Fruit fly (Drosophila melanogaster) whole organism, embryonic: ENCODE results near the gene Cyp4d14.

Experiments
- Adf1 ChIP-seq: fragments of 200-800 bp; sonication (Bioruptor generic); IDR thresholded peaks from 2 replicates; pipeline ENCODE4 v1.3.6; 2022; ENCODE audit warnings: missing biosample characterization, missing genetic modification characterization
- B-H2 ChIP-seq: fragments of 200-800 bp; sonication (Bioruptor generic); optimal IDR thresholded peaks from 2 replicates; lab custom pipeline; 2018; ENCODE audit warnings: missing biosample characterization, mild to moderate bottlenecking, missing genetic modification characterization
- CG10366 ChIP-seq: fragments of 200-800 bp; sonication (Bioruptor generic); IDR thresholded peaks from 2 replicates; pipeline ENCODE4 v1.3.6; 2022; ENCODE audit warnings: missing biosample characterization, missing genetic modification characterization
- CG10959 ChIP-seq: fragments of 200-800 bp; sonication (Bioruptor generic); IDR thresholded peaks from 2 replicates; pipeline ENCODE4 v1.3.6; 2022; ENCODE audit warnings: missing biosample characterization, missing genetic modification characterization
- CG11504 ChIP-seq: fragments of 200-800 bp; sonication (Bioruptor generic); optimal IDR thresholded peaks from 3 replicates; lab custom pipeline; 2019; ENCODE audit warnings: missing biosample characterization, mild to moderate bottlenecking, missing genetic modification characterization, moderate library complexity
- CG13287 ChIP-seq: fragments of 200-800 bp; sonication (Bioruptor generic); IDR thresholded peaks from 2 replicates; pipeline ENCODE4 v1.3.6; 2022; ENCODE audit warnings: missing biosample characterization, missing genetic modification characterization; ENCODE audit not compliant: partially characterized antibody
- CG14965 ChIP-seq: fragments of 200-800 bp; sonication (Bioruptor generic); optimal IDR thresholded peaks from 2 replicates; lab custom pipeline; 2016; ENCODE audit warnings: missing biosample characterization, missing genetic modification characterization, borderline replicate concordance
- CG17802 ChIP-seq: fragments of 200-800 bp; sonication (Bioruptor generic); optimal IDR thresholded peaks from 2 replicates; lab custom pipeline; 2018; ENCODE audit warnings: missing biosample characterization, mild to moderate bottlenecking, missing genetic modification characterization, moderate library complexity
- CG2120 ChIP-seq: fragments of 200-800 bp; sonication (Bioruptor generic); optimal IDR thresholded peaks from 3 replicates; lab custom pipeline; 2016; ENCODE audit warnings: missing biosample characterization, missing genetic modification characterization
- CG2875 ChIP-seq: fragments of 200-800 bp; sonication (Bioruptor generic); optimal IDR thresholded peaks from 2 replicates; lab custom pipeline; 2017; ENCODE audit warnings: missing biosample characterization, mild to moderate bottlenecking, missing genetic modification characterization, missing genetic modification reagents
- CG32532 ChIP-seq: fragments of 200-800 bp; sonication (Bioruptor generic); IDR thresholded peaks from 2 replicates; pipeline ENCODE4 v1.3.6; 2022; ENCODE audit warnings: missing biosample characterization, missing genetic modification characterization
- CG6791 ChIP-seq: fragments of 200-800 bp; sonication (Bioruptor generic); IDR thresholded peaks from 3 replicates; pipeline ENCODE4 v1.3.6; 2022; ENCODE audit warnings: missing biosample characterization, missing genetic modification characterization; ENCODE audit not compliant: partially characterized antibody
- CG7357 ChIP-seq: fragments of 200-800 bp; sonication (Bioruptor generic); IDR thresholded peaks from 3 replicates; pipeline ENCODE4 v1.3.6; 2022; ENCODE audit warnings: missing biosample characterization, missing genetic modification characterization
- CG7556 ChIP-seq: fragments of 200-800 bp; sonication (Bioruptor generic); optimal IDR thresholded peaks from 2 replicates; lab custom pipeline; 2017; ENCODE audit warnings: missing biosample characterization, mild to moderate bottlenecking, missing genetic modification characterization
- CG8281 ChIP-seq: fragments of 200-800 bp; sonication (Bioruptor generic); optimal IDR thresholded peaks from 2 replicates; lab custom pipeline; 2018; ENCODE audit warnings: missing biosample characterization, mild to moderate bottlenecking, missing genetic modification characterization, moderate library complexity
- CG8478 ChIP-seq: fragments of >200 bp; optimal IDR thresholded peaks from 2 replicates; lab custom pipeline; 2018
- CG9215 ChIP-seq: fragments of 200-800 bp; sonication (Bioruptor generic); IDR thresholded peaks from 2 replicates; pipeline ENCODE4 v1.3.6; 2022; ENCODE audit warnings: missing biosample characterization, missing genetic modification characterization
- D ChIP-seq, 2 experiments: fragments of 200-800 bp in 1 of 2; fragments of >200 bp in 1 of 2; sonication (Bioruptor generic) in 1 of 2; optimal IDR thresholded peaks; 2 replicates in 1 of 2; 3 replicates in 1 of 2; lab custom pipeline; 2017; ENCODE audit warnings: mild to moderate bottlenecking in 1 of 2, missing biosample characterization in 1 of 2, missing genetic modification characterization in 1 of 2, missing genetic modification reagents in 1 of 2
- Doc3 ChIP-seq: fragments of 200-800 bp; sonication (Bioruptor generic); IDR thresholded peaks from 3 replicates; pipeline ENCODE4 v1.3.6; 2022; ENCODE audit warnings: missing biosample characterization, missing genetic modification characterization; ENCODE audit not compliant: partially characterized antibody
- Dp ChIP-seq: fragments of 200-800 bp; sonication (Bioruptor generic); optimal IDR thresholded peaks from 2 replicates; lab custom pipeline; 2018; ENCODE audit warnings: missing biosample characterization, mild to moderate bottlenecking, missing genetic modification characterization, moderate library complexity
- Elba2 ChIP-seq: fragments of 200-800 bp; sonication (Bioruptor generic); optimal IDR thresholded peaks from 3 replicates; lab custom pipeline; 2016; ENCODE audit warnings: missing biosample characterization, missing genetic modification characterization
- Ets65A ChIP-seq: fragments of 200-800 bp; sonication (Bioruptor generic); peaks from one replicate; lab custom pipeline; 2016; ENCODE audit warnings: missing biosample characterization, missing genetic modification characterization
- Fer1 ChIP-seq: fragments of 200-800 bp; sonication (Bioruptor generic); optimal IDR thresholded peaks from 2 replicates; lab custom pipeline; 2017; ENCODE audit warnings: missing biosample characterization, mild to moderate bottlenecking, missing genetic modification characterization
- H15 ChIP-seq: fragments of 200-800 bp; sonication (Bioruptor generic); IDR thresholded peaks from 3 replicates; pipeline ENCODE4 v1.3.6; 2022; ENCODE audit warnings: missing biosample characterization, missing genetic modification characterization
- H2.0 ChIP-seq: fragments of 200-800 bp; sonication (Bioruptor generic); IDR thresholded peaks from 2 replicates; pipeline ENCODE4 v1.3.6; 2022; ENCODE audit warnings: missing biosample characterization, missing genetic modification characterization
- HLH3B ChIP-seq: fragments of 200-800 bp; sonication (Bioruptor generic); IDR thresholded peaks from 2 replicates; pipeline ENCODE4 v1.3.6; 2022; ENCODE audit warnings: missing biosample characterization, missing genetic modification characterization
- Jarid2 ChIP-seq: fragments of 200-800 bp; sonication (Bioruptor generic); optimal IDR thresholded peaks from 3 replicates; lab custom pipeline; 2017; ENCODE audit warnings: mild to moderate bottlenecking, missing biosample characterization, missing genetic modification reagents, missing genetic modification characterization
- Lpt ChIP-seq: fragments of >200 bp; optimal IDR thresholded peaks from 2 replicates; lab custom pipeline; 2018; ENCODE audit warnings: missing biosample characterization, missing genetic modification characterization
- Med ChIP-seq: fragments of 200-800 bp; sonication (Bioruptor generic); peaks from one replicate; lab custom pipeline; 2016; ENCODE audit warnings: missing biosample characterization, missing genetic modification characterization, mild to moderate bottlenecking, inconsistent platforms, moderate library complexity
- Oli ChIP-seq: fragments of 200-800 bp; sonication (Bioruptor generic); optimal IDR thresholded peaks from 2 replicates; lab custom pipeline; 2018; ENCODE audit warnings: missing biosample characterization, mild to moderate bottlenecking, missing genetic modification characterization, moderate library complexity
- Pdp1 ChIP-seq, 2 experiments: fragments of 200-800 bp; sonication (Bioruptor generic); optimal IDR thresholded peaks; 3 replicates each; lab custom pipeline; 2016; ENCODE audit warnings: missing biosample characterization in 2 of 2, missing genetic modification characterization in 2 of 2, mild to moderate bottlenecking in 1 of 2, moderate library complexity in 1 of 2
- Poxn ChIP-seq: fragments of 200-800 bp; sonication (Bioruptor generic); IDR thresholded peaks from 2 replicates; pipeline ENCODE4 v1.3.6; 2022; ENCODE audit warnings: missing biosample characterization, missing genetic modification characterization
- Ravus ChIP-seq: fragments of 200-800 bp; sonication (Bioruptor generic); IDR thresholded peaks from 2 replicates; pipeline ENCODE4 v1.3.6; 2022; ENCODE audit warnings: missing biosample characterization, missing genetic modification characterization
- Spps ChIP-seq: fragments of 200-800 bp; sonication (Bioruptor generic); optimal IDR thresholded peaks from 2 replicates; lab custom pipeline; 2018; ENCODE audit warnings: missing biosample characterization, mild to moderate bottlenecking, missing genetic modification characterization
- Vsx1 ChIP-seq: fragments of 200-800 bp; sonication (Bioruptor generic); optimal IDR thresholded peaks from 2 replicates; lab custom pipeline; 2017; ENCODE audit warnings: missing biosample characterization, mild to moderate bottlenecking, missing genetic modification characterization, missing genetic modification reagents
- YL-1 ChIP-seq: fragments of 200-800 bp; sonication (Bioruptor generic); optimal IDR thresholded peaks from 3 replicates; lab custom pipeline; 2017; ENCODE audit warnings: missing biosample characterization, mild to moderate bottlenecking, missing genetic modification characterization
- dmrt99B ChIP-seq: fragments of 200-800 bp; sonication (Bioruptor generic); optimal IDR thresholded peaks from 2 replicates; lab custom pipeline; 2018; ENCODE audit warnings: missing biosample characterization, mild to moderate bottlenecking, missing genetic modification characterization, moderate library complexity
- exex ChIP-seq: fragments of 200-800 bp; sonication (Bioruptor generic); optimal IDR thresholded peaks from 4 replicates; lab custom pipeline; 2018; ENCODE audit warnings: missing biosample characterization, mild to moderate bottlenecking, missing genetic modification characterization, moderate library complexity
- gfzf ChIP-seq: fragments of 200-800 bp; sonication (Bioruptor generic); optimal IDR thresholded peaks from 2 replicates; lab custom pipeline; 2016; ENCODE audit warnings: missing biosample characterization, mild to moderate bottlenecking, missing genetic modification characterization, moderate library complexity
- jigr1 ChIP-seq: fragments of 200-800 bp; sonication (Bioruptor generic); IDR thresholded peaks from 3 replicates; pipeline ENCODE4 v1.3.6; 2022; ENCODE audit warnings: missing biosample characterization, missing genetic modification characterization
- kah ChIP-seq: fragments of 200-800 bp; sonication (Bioruptor generic); optimal IDR thresholded peaks from 2 replicates; lab custom pipeline; 2018; ENCODE audit warnings: missing biosample characterization, mild to moderate bottlenecking, missing genetic modification characterization
- nom ChIP-seq: fragments of 200-800 bp; sonication (Bioruptor generic); optimal IDR thresholded peaks from 2 replicates; lab custom pipeline; 2017; ENCODE audit warnings: missing biosample characterization, missing genetic modification characterization, mild to moderate bottlenecking, moderate library complexity, missing genetic modification reagents
- peb ChIP-seq: fragments of 200-800 bp; sonication (Bioruptor generic); IDR thresholded peaks from 2 replicates; pipeline ENCODE4 v1.3.6; 2022; ENCODE audit warnings: missing biosample characterization, missing genetic modification characterization
- ro ChIP-seq: fragments of 200-800 bp; sonication (Bioruptor generic); IDR thresholded peaks from 2 replicates; pipeline ENCODE4 v1.3.6; 2022; ENCODE audit warnings: missing biosample characterization, missing genetic modification characterization
- salm ChIP-seq: fragments of 200-800 bp; sonication (Bioruptor generic); optimal IDR thresholded peaks from 2 replicates; lab custom pipeline; 2018; ENCODE audit warnings: missing biosample characterization, mild to moderate bottlenecking, missing genetic modification characterization
- sens ChIP-seq: fragments of 200-800 bp; sonication (Bioruptor generic); peaks from one replicate; lab custom pipeline; 2016; ENCODE audit warnings: missing biosample characterization, missing genetic modification characterization
- tup ChIP-seq: fragments of 200-800 bp; sonication (Bioruptor generic); optimal IDR thresholded peaks from 2 replicates; lab custom pipeline; 2016; ENCODE audit warnings: missing biosample characterization, mild to moderate bottlenecking, missing genetic modification characterization, moderate library complexity
- vvl ChIP-seq: fragments of 200-800 bp; sonication (Bioruptor generic); IDR thresholded peaks from 2 replicates; pipeline ENCODE4 v1.3.6; 2022; ENCODE audit warnings: missing biosample characterization, missing genetic modification characterization
- z ChIP-seq: fragments of 200-800 bp; sonication (Bioruptor generic); IDR thresholded peaks from 3 replicates; pipeline ENCODE4 v1.3.6; 2022; ENCODE audit warnings: missing biosample characterization, missing genetic modification characterization
- zen ChIP-seq: fragments of 200-800 bp; sonication (Bioruptor generic); optimal IDR thresholded peaks from 3 replicates; lab custom pipeline; 2018; ENCODE audit warnings: missing biosample characterization, mild to moderate bottlenecking, missing genetic modification characterization, moderate library complexity
- zen2 ChIP-seq: fragments of 200-800 bp; sonication (Bioruptor generic); IDR thresholded peaks from 3 replicates; pipeline ENCODE4 v1.3.6; 2022; ENCODE audit warnings: missing biosample characterization, missing genetic modification characterization; ENCODE audit not compliant: partially characterized antibody

Gene Cyp4d14

dm6 chrX:2141854-2142216, 33.3 kb downstream of the Cyp4d14 start (continued):
- TF ChIP-seq YL-1 (GFP tag; lab: Kevin White, UChicago) (peak; percentile 25), Elba2 (no peak), CG11504 (tag; lab: Kevin White, UChicago) (peak; percentile 61), CG13287 (GFP tag; lab: Robert Waterston, UW) (no peak), tup (GFP tag; lab: Kevin White, UChicago) (no peak), gfzf (GFP tag; lab: Kevin White, UChicago) (no peak), H15 (GFP tag; lab: Robert Waterston, UW) (no peak), HLH3B (GFP tag; lab: Robert Waterston, UW) (peak; percentile 20; the same call in 1 of the 2 replicates), Vsx1 (GFP tag; lab: Kevin White, UChicago) (peak; percentile 61), Ets65A (no peak), B-H2 (GFP tag; lab: Kevin White, UChicago) (peak; percentile 32), Fer1 (GFP tag; lab: Kevin White, UChicago) (peak; percentile 42), vvl (GFP tag; lab: Robert Waterston, UW) (peak; percentile 64), peb (GFP tag; lab: Robert Waterston, UW) (no peak), Poxn (GFP tag; lab: Robert Waterston, UW) (no peak), exex (tag; lab: Kevin White, UChicago) (peak; percentile 4), CG2120 (GFP tag; lab: Kevin White, UChicago) (peak; percentile 57), CG14965 (GFP tag; lab: Kevin White, UChicago) (no peak), CG7357 (GFP tag; lab: Robert Waterston, UW) (no peak), Pdp1 (GFP tag; optimal IDR thresholded peaks at IDR 0.05; lab: Kevin White, UChicago) (peak; percentile 2 to 90), Jarid2 (GFP tag; lab: Kevin White, UChicago) (no peak), CG10366 (GFP tag; lab: Robert Waterston, UW) (no peak), jigr1 (GFP tag; lab: Robert Waterston, UW) (no peak), ro (no peak), Dp (GFP tag; lab: Kevin White, UChicago) (no peak), Lpt (GFP tag; lab: Kevin White, UChicago) (no peak), D (optimal IDR thresholded peaks at IDR 0.05; lab: Kevin White, UChicago) (no peak), D (GFP tag; optimal IDR thresholded peaks at IDR 0.05; lab: Kevin White, UChicago) (peak; percentile 7), zen2 (no peak), CG6791 (GFP tag; lab: Robert Waterston, UW) (no peak), z (GFP tag; lab: Robert Waterston, UW) (peak; percentile 37; the same call in 1 of the 3 replicates), zen (tag; lab: Kevin White, UChicago) (no peak), CG8281 (tag; lab: Kevin White, UChicago) (peak; percentile 33), Spps (no peak), Oli (tag; lab: Kevin White, UChicago) (peak; percentile 45), kah (GFP tag; lab: Kevin White, UChicago) (peak; percentile 79), CG17802 (tag; lab: Kevin White, UChicago) (no peak), CG32532 (GFP tag; lab: Robert Waterston, UW) (peak; percentile 64; the same call in 1 of the 2 replicates), salm (tag; lab: Kevin White, UChicago) (peak; percentile 17), H2.0 (no peak), CG8478 (lab: Kevin White, UChicago) (no peak), CG2875 (GFP tag; lab: Kevin White, UChicago) (peak; percentile 68), CG10959 (GFP tag; lab: Robert Waterston, UW) (no peak), CG9215 (GFP tag; lab: Robert Waterston, UW) (peak; percentile 23; the same call in 1 of the 2 replicates), Adf1 (GFP tag; lab: Robert Waterston, UW) (no peak), Ravus (GFP tag; lab: Robert Waterston, UW) (no peak), Doc3 (no peak), CG7556 (GFP tag; lab: Kevin White, UChicago) (peak; percentile 52), sens (GFP tag; lab: Kevin White, UChicago) (peak; percentile 66), nom (GFP tag; lab: Kevin White, UChicago) (no peak), dmrt99B (tag; lab: Kevin White, UChicago) (peak; percentile 47), Med (GFP tag; lab: Kevin White, UChicago) (peak; percentile 88)
